Comparison of ENCODE assay signal across 4 fruit fly cellular contexts in the genomic region with DNA sequence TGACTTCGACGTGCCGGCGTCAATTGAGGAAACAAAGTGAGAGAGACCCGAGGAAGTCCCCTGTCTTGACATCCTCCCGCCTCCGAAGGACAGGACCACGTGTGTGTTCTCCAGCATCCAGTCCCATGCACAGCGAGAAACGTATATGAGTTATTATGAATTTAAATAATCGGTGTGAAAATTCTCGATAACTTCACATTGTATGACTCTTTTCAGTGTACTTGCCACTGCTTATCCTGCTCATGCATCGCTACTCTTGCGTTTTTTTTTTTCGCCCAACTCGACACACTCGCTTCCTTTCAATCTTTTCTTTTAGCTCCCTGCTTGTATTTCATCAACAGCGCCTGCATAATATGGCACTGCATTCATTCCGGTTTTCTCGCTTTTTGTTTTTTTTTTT.
TF ChIP-seq lines count a peak whose summit lies in the region.

No protein-coding gene starts in this region.

- no peak for TF ChIP-seq CTCF in whole organism, embryonic (GFP tag; optimal IDR thresholded peaks at IDR 0.05; lab: Kevin White, UChicago)

TF ChIP-seq in whole organism, embryonic, 481 proteins besides CTCF, POLR2A, EP300 and RAD21:
- peak; percentile 50 for TF ChIP-seq nom (GFP tag; optimal IDR thresholded peaks at IDR 0.05; lab: Kevin White, UChicago)
- no peak for TF ChIP-seq CrebB (tag; optimal IDR thresholded peaks at IDR 0.05; lab: Kevin White, UChicago)

TF ChIP-seq in whole organism, prepupa, 60 proteins besides CTCF, POLR2A, EP300 and RAD21 (continues in another document):
- TF ChIP-seq CG9139 (GFP tag; optimal IDR thresholded peaks at IDR 0.05; lab: Kevin White, UChicago), result peak; percentile 5
- TF ChIP-seq CG11762 (GFP tag; optimal IDR thresholded peaks at IDR 0.05; lab: Kevin White, UChicago; ENCODE audit: insufficient read depth), result peak; percentile 52
- peak; percentile 33 for TF ChIP-seq fd85E (GFP tag; optimal IDR thresholded peaks at IDR 0.05; lab: Kevin White, UChicago)
- TF ChIP-seq net (GFP tag; optimal IDR thresholded peaks at IDR 0.05; lab: Kevin White, UChicago), result peak; percentile 40
- TF ChIP-seq Eip78C (GFP tag; lab: Kevin White, UChicago), result peak; percentile 88
- TF ChIP-seq pdm3 (GFP tag; optimal IDR thresholded peaks at IDR 0.05; lab: Kevin White, UChicago), result peak; percentile 62
- no peak for TF ChIP-seq CG8119 (GFP tag; IDR thresholded peaks at IDR 0.05; lab: Robert Waterston, UW)
- peak; percentile 44; the same call in 1 of the 2 replicates for TF ChIP-seq CG15336 (GFP tag; IDR thresholded peaks at IDR 0.05; lab: Robert Waterston, UW)
- TF ChIP-seq CG32006 (GFP tag; optimal IDR thresholded peaks at IDR 0.05; lab: Kevin White, UChicago), result peak; percentile 18
- TF ChIP-seq OdsH (GFP tag; optimal IDR thresholded peaks at IDR 0.05; lab: Kevin White, UChicago), result peak; percentile 53
- TF ChIP-seq spab (GFP tag; optimal IDR thresholded peaks at IDR 0.05; lab: Kevin White, UChicago), result peak; percentile 41
- peak; percentile 35 for TF ChIP-seq Ets21C (GFP tag; optimal IDR thresholded peaks at IDR 0.05; lab: Kevin White, UChicago)
- TF ChIP-seq Sox14 (GFP tag; optimal IDR thresholded peaks at IDR 0.05; lab: Kevin White, UChicago), result peak; percentile 60
- peak; percentile 33; the same call in 1 of the 3 replicates for TF ChIP-seq eg (GFP tag; IDR thresholded peaks at IDR 0.05; lab: Robert Waterston, UW)
- TF ChIP-seq fkh (GFP tag; optimal IDR thresholded peaks at IDR 0.05; lab: Kevin White, UChicago), result no peak
- peak; percentile 75 for TF ChIP-seq svp (GFP tag; lab: Kevin White, UChicago)
- no peak for TF ChIP-seq CG16779 (tag; optimal IDR thresholded peaks at IDR 0.05; lab: Kevin White, UChicago)
- TF ChIP-seq Blimp-1 (GFP tag; optimal IDR thresholded peaks at IDR 0.05; lab: Kevin White, UChicago), result no peak
- peak; percentile 57 for TF ChIP-seq lz (GFP tag; optimal IDR thresholded peaks at IDR 0.05; lab: Kevin White, UChicago)
- peak; percentile 45 for TF ChIP-seq CG8319 (GFP tag; optimal IDR thresholded peaks at IDR 0.05; lab: Kevin White, UChicago)
- peak; percentile 63 for TF ChIP-seq achi (GFP tag; optimal IDR thresholded peaks at IDR 0.05; lab: Kevin White, UChicago)
- no peak for TF ChIP-seq salr (GFP tag; optimal IDR thresholded peaks at IDR 0.05; lab: Kevin White, UChicago)
- peak; percentile 63 for TF ChIP-seq Smox (GFP tag; optimal IDR thresholded peaks at IDR 0.05; lab: Kevin White, UChicago)
- TF ChIP-seq CG6276 (GFP tag; optimal IDR thresholded peaks at IDR 0.05; lab: Kevin White, UChicago), result no peak
- TF ChIP-seq ss (GFP tag; optimal IDR thresholded peaks at IDR 0.05; lab: Kevin White, UChicago), result peak; percentile 55 to 61
- no peak for TF ChIP-seq Gug (GFP tag; IDR thresholded peaks at IDR 0.05; lab: Robert Waterston, UW)
- TF ChIP-seq Hr38 (GFP tag; optimal IDR thresholded peaks at IDR 0.05; lab: Kevin White, UChicago), result no peak
- peak; percentile 40 for TF ChIP-seq CG34406 (GFP tag; optimal IDR thresholded peaks at IDR 0.05; lab: Kevin White, UChicago)

TF ChIP-seq in whole organism, pupa, 21 proteins besides CTCF, POLR2A, EP300 and RAD21:
- TF ChIP-seq EcR (GFP tag; optimal IDR thresholded peaks at IDR 0.05; lab: Kevin White, UChicago) (peak; percentile 2), CG34367 (tag; optimal IDR thresholded peaks at IDR 0.05; lab: Kevin White, UChicago) (peak; percentile 21), CG14655 (GFP tag; optimal IDR thresholded peaks at IDR 0.05; lab: Kevin White, UChicago) (peak; percentile 27), Ets98B (GFP tag; IDR thresholded peaks at IDR 0.05; lab: Robert Waterston, UW) (no peak), Snoo (tag; optimal IDR thresholded peaks at IDR 0.05; lab: Kevin White, UChicago) (peak; percentile 11), D1 (tag; optimal IDR thresholded peaks at IDR 0.05; lab: Kevin White, UChicago) (no peak), CG8159 (tag; optimal IDR thresholded peaks at IDR 0.05; lab: Kevin White, UChicago) (peak; percentile 55), CG32121 (GFP tag; IDR thresholded peaks at IDR 0.05; lab: Robert Waterston, UW) (no peak), Pif1B (GFP tag; optimal IDR thresholded peaks at IDR 0.05; lab: Kevin White, UChicago) (peak; percentile 58), CG12605 (GFP tag; IDR thresholded peaks at IDR 0.05; lab: Robert Waterston, UW) (peak; percentile 9; the same call in 1 of the 2 replicates), CG13204 (GFP tag; optimal IDR thresholded peaks at IDR 0.05; lab: Kevin White, UChicago) (no peak), CG17806 (tag; optimal IDR thresholded peaks at IDR 0.05; lab: Kevin White, UChicago) (peak; percentile 41), CG10348 (GFP tag; IDR thresholded peaks at IDR 0.05; lab: Robert Waterston, UW) (no peak), CG8301 (tag; optimal IDR thresholded peaks at IDR 0.05; lab: Kevin White, UChicago) (no peak), CG15710 (tag; optimal IDR thresholded peaks at IDR 0.05; lab: Kevin White, UChicago) (peak; percentile 34), gl (tag; optimal IDR thresholded peaks at IDR 0.05; lab: Kevin White, UChicago) (no peak), CG9948 (tag; optimal IDR thresholded peaks at IDR 0.05; lab: Kevin White, UChicago) (peak; percentile 36), Pif1A (GFP tag; optimal IDR thresholded peaks at IDR 0.05; lab: Kevin White, UChicago) (peak; percentile 64), rn (GFP tag; IDR thresholded peaks at IDR 0.05; lab: Robert Waterston, UW) (no peak), CG4496 (GFP tag; IDR thresholded peaks at IDR 0.05; lab: Robert Waterston, UW) (0 out of 3 replicates have a peak, but pooled peaks have one; percentile 54), fd96Ca (GFP tag; IDR thresholded peaks at IDR 0.05; lab: Robert Waterston, UW) (0 out of 3 replicates have a peak, but pooled peaks have one; percentile 57)

TF ChIP-seq in whole organism, wandering third instar larva, 38 proteins besides CTCF, POLR2A, EP300 and RAD21:
- TF ChIP-seq Mio (GFP tag; optimal IDR thresholded peaks at IDR 0.05; lab: Kevin White, UChicago), result no peak
- TF ChIP-seq Dfd (GFP tag; optimal IDR thresholded peaks at IDR 0.05; lab: Kevin White, UChicago), result no peak
- TF ChIP-seq OdsH (GFP tag; optimal IDR thresholded peaks at IDR 0.05; lab: Kevin White, UChicago), result peak; percentile 40
- no peak for TF ChIP-seq usp (GFP tag; optimal IDR thresholded peaks at IDR 0.05; lab: Kevin White, UChicago)
- no peak for TF ChIP-seq dl (GFP tag; optimal IDR thresholded peaks at IDR 0.05; lab: Kevin White, UChicago; ENCODE audit: insufficient read depth in 1 of 2, partially characterized antibody in 2 of 2)
- no peak for TF ChIP-seq GATAd (GFP tag; optimal IDR thresholded peaks at IDR 0.05; lab: Kevin White, UChicago)
- TF ChIP-seq Jra (GFP tag; optimal IDR thresholded peaks at IDR 0.05; lab: Kevin White, UChicago), result no peak
- TF ChIP-seq HLH106 (tag; optimal IDR thresholded peaks at IDR 0.05; lab: Kevin White, UChicago), result peak; percentile 24
- no peak for TF ChIP-seq CG32264 (GFP tag; optimal IDR thresholded peaks at IDR 0.05; lab: Kevin White, UChicago)
- no peak for TF ChIP-seq CG9705 (GFP tag; optimal IDR thresholded peaks at IDR 0.05; lab: Kevin White, UChicago)
- no peak for TF ChIP-seq Sp1 (GFP tag; optimal IDR thresholded peaks at IDR 0.05; lab: Kevin White, UChicago)
- TF ChIP-seq rgr (GFP tag; optimal IDR thresholded peaks at IDR 0.05; lab: Kevin White, UChicago), result peak; percentile 36
- no peak for TF ChIP-seq N (GFP tag; optimal IDR thresholded peaks at IDR 0.05; lab: Kevin White, UChicago)
- peak; percentile 56 for TF ChIP-seq woc (GFP tag; optimal IDR thresholded peaks at IDR 0.05; lab: Kevin White, UChicago)
- TF ChIP-seq foxo (GFP tag; optimal IDR thresholded peaks at IDR 0.05; lab: Kevin White, UChicago), result peak in 1 of 2 experiments; percentile 66
- TF ChIP-seq Hnf4 (GFP tag; optimal IDR thresholded peaks at IDR 0.05; lab: Kevin White, UChicago), result peak; percentile 22
- TF ChIP-seq sage (GFP tag; optimal IDR thresholded peaks at IDR 0.05; lab: Kevin White, UChicago), result no peak
- TF ChIP-seq fru (GFP tag; optimal IDR thresholded peaks at IDR 0.05; lab: Kevin White, UChicago), result peak; percentile 61
- TF ChIP-seq Myc (optimal IDR thresholded peaks at IDR 0.05; lab: Kevin White, UChicago), result no peak
- TF ChIP-seq br (GFP tag; optimal IDR thresholded peaks at IDR 0.05; lab: Kevin White, UChicago), result peak; percentile 10
- no peak for TF ChIP-seq Abd-B (GFP tag; optimal IDR thresholded peaks at IDR 0.05; lab: Kevin White, UChicago)
- peak; percentile 31 for TF ChIP-seq psq (GFP tag; optimal IDR thresholded peaks at IDR 0.05; lab: Kevin White, UChicago)
- TF ChIP-seq h (GFP tag; optimal IDR thresholded peaks at IDR 0.05; lab: Kevin White, UChicago), result peak; percentile 55
- TF ChIP-seq tai (GFP tag; optimal IDR thresholded peaks at IDR 0.05; lab: Kevin White, UChicago), result no peak
- TF ChIP-seq pan (optimal IDR thresholded peaks at IDR 0.05; lab: Kevin White, UChicago), result no peak
- TF ChIP-seq ey (GFP tag; optimal IDR thresholded peaks at IDR 0.05; lab: Kevin White, UChicago), result peak; percentile 18

Comparison
In these comparisons a context has a peak if more than half of its experiments do, and no peak if none do; other contexts are left out.
1. Of the 7 proteins assayed by ChIP-seq in both whole organism, embryonic and whole organism, prepupa: peak only in whole organism, embryonic: none; only in whole organism, prepupa: Hr39, Lpt and Sox102F; in both: none; in neither: 4.